Worm (Caenorhabditis elegans): ENCODE measurements around the gene sel-10.

Gene sel-10

ce11 chrV:13830813-13831212, 11.7 kb downstream of the sel-10 start, which contains the start of gene str-165:
str-165 (plus strand) TSS chrV:13831113.
- no peak for TF ChIP-seq ama-1 (optimal IDR thresholded peaks at IDR 0.05)
- TF ChIP-seq nhr-11 (tag; optimal IDR thresholded peaks at IDR 0.05) = no peak
- no peak for TF ChIP-seq lin-11 (tag; optimal IDR thresholded peaks at IDR 0.05)
- TF ChIP-seq ceh-16 (tag; optimal IDR thresholded peaks at IDR 0.05) = no peak
- no peak for TF ChIP-seq elt-1 (tag; optimal IDR thresholded peaks at IDR 0.05)
- TF ChIP-seq peb-1 (tag; optimal IDR thresholded peaks at IDR 0.05) = no peak
- TF ChIP-seq blmp-1 (tag; optimal IDR thresholded peaks at IDR 0.05; ENCODE audit: insufficient read depth) = no peak
- no peak for TF ChIP-seq unc-39 (tag; optimal IDR thresholded peaks at IDR 0.05)
- TF ChIP-seq sma-3 (GFP tag; optimal IDR thresholded peaks at IDR 0.05) = no peak
- no peak for TF ChIP-seq F13H6.1 (tag; optimal IDR thresholded peaks at IDR 0.05)
- TF ChIP-seq alr-1 (tag; optimal IDR thresholded peaks at IDR 0.05) = no peak
- TF ChIP-seq nhr-77 (tag; optimal IDR thresholded peaks at IDR 0.05) = no peak
- no peak for TF ChIP-seq sem-4 (tag; optimal IDR thresholded peaks at IDR 0.05)

DNA sequence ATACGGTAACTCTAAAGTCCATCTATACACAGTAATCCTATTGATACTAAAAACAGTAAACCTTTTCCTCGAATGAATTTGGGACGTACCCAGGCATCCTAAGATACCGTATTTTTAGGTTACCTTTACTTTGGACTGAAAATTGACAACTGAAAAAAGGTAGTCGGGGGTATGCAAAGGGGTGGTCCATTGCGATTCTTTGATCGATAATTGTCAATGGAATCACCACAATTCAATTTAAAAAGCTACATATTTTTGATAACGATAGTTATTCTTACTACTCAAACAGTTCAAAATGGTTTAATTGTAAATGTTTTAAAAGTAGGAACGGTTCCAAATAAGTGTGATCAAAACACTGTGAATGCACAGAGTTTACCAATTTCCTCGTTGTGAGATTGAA, 14.8 kb downstream of the sel-10 start, which contains the start of gene srx-129:
srx-129 (plus strand) TSS at position 301 of the 400 bp plus-strand sequence.
- TF ChIP-seq ZK546.5 (tag; optimal IDR thresholded peaks at IDR 0.05) (no peak), egl-27 (tag; optimal IDR thresholded peaks at IDR 0.05) (no peak), mbf-1 (tag; optimal IDR thresholded peaks at IDR 0.05) (no peak), Y55F3AM.14 (GFP tag; optimal IDR thresholded peaks at IDR 0.05) (no peak), sem-4 (tag; optimal IDR thresholded peaks at IDR 0.05) (no peak), nhr-25 (tag; optimal IDR thresholded peaks at IDR 0.05) (no peak), skn-1 (tag; optimal IDR thresholded peaks at IDR 0.05) (no peak), ceh-82 (tag; optimal IDR thresholded peaks at IDR 0.05) (no peak)

- TF ChIP-seq nhr-10 (tag; optimal IDR thresholded peaks at IDR 0.05) (no peak), nhr-6 (tag; optimal IDR thresholded peaks at IDR 0.05) (no peak), fos-1 (tag; optimal IDR thresholded peaks at IDR 0.05) (no peak), F13H6.1 (tag; optimal IDR thresholded peaks at IDR 0.05) (no peak), mdl-1 (tag; optimal IDR thresholded peaks at IDR 0.05) (no peak), unc-55 (GFP tag; optimal IDR thresholded peaks at IDR 0.05) (no peak), unc-62 (GFP tag; optimal IDR thresholded peaks at IDR 0.05) (no peak), lin-11 (tag; optimal IDR thresholded peaks at IDR 0.05) (no peak), sma-3 (GFP tag; optimal IDR thresholded peaks at IDR 0.05) (no peak), ztf-11 (tag; optimal IDR thresholded peaks at IDR 0.05) (no peak), zag-1 (tag; optimal IDR thresholded peaks at IDR 0.05) (no peak), blmp-1 (tag; optimal IDR thresholded peaks at IDR 0.05; ENCODE audit: insufficient read depth) (no peak), egl-27 (tag; optimal IDR thresholded peaks at IDR 0.05) (no peak), nhr-11 (tag; optimal IDR thresholded peaks at IDR 0.05) (no peak), ZK546.5 (tag; optimal IDR thresholded peaks at IDR 0.05) (no peak), elt-3 (tag; optimal IDR thresholded peaks at IDR 0.05) (no peak), C34F6.9 (tag; optimal IDR thresholded peaks at IDR 0.05) (no peak), peb-1 (tag; optimal IDR thresholded peaks at IDR 0.05) (no peak), lin-13 (GFP tag; optimal IDR thresholded peaks at IDR 0.05) (no peak)
Measured at ce11 chrV:13837173-13837572, 18.0 kb downstream of the sel-10 start, which contains the start of gene srx-128. srx-128 (plus strand) TSS chrV:13837473.

ce11 chrV:13839433-13839832, 20.3 kb downstream of the sel-10 start, which contains the start of gene F55B12.10:
F55B12.10 (plus strand) TSS chrV:13839733.
- TF ChIP-seq sma-3 (GFP tag; optimal IDR thresholded peaks at IDR 0.05) = no peak
- no peak for TF ChIP-seq egl-27 (tag; optimal IDR thresholded peaks at IDR 0.05)
- no peak for TF ChIP-seq ama-1 (optimal IDR thresholded peaks at IDR 0.05)
- TF ChIP-seq nhr-11 (tag; optimal IDR thresholded peaks at IDR 0.05) = no peak
- no peak for TF ChIP-seq ztf-4 (tag; optimal IDR thresholded peaks at IDR 0.05)
- no peak for TF ChIP-seq R02D3.7 (tag; optimal IDR thresholded peaks at IDR 0.05)
- no peak for TF ChIP-seq gmeb-1 (tag; optimal IDR thresholded peaks at IDR 0.05)
- no peak for TF ChIP-seq mbf-1 (tag; optimal IDR thresholded peaks at IDR 0.05)
- no peak for TF ChIP-seq nhr-21 (tag; optimal IDR thresholded peaks at IDR 0.05)
- no peak for TF ChIP-seq ztf-11 (tag; optimal IDR thresholded peaks at IDR 0.05)
- TF ChIP-seq F13H6.1 (tag; optimal IDR thresholded peaks at IDR 0.05) = no peak
- TF ChIP-seq ZK546.5 (tag; optimal IDR thresholded peaks at IDR 0.05) = no peak
- no peak for TF ChIP-seq unc-39 (tag; optimal IDR thresholded peaks at IDR 0.05)
- TF ChIP-seq fos-1 (tag; optimal IDR thresholded peaks at IDR 0.05) = no peak
- no peak for TF ChIP-seq nhr-129 (tag; optimal IDR thresholded peaks at IDR 0.05)
- no peak for TF ChIP-seq dmd-4 (tag; optimal IDR thresholded peaks at IDR 0.05)
- TF ChIP-seq elt-1 (tag; optimal IDR thresholded peaks at IDR 0.05) = no peak
- TF ChIP-seq nhr-237 (tag; optimal IDR thresholded peaks at IDR 0.05) = no peak
- no peak for TF ChIP-seq alr-1 (tag; optimal IDR thresholded peaks at IDR 0.05)
